Worm (Caenorhabditis elegans) whole organism, young adult: Measurements from ENCODE around the gene F31F4.1.
A peak's percentile ranks its signal among the peaks of the same experiment; 100 is the strongest.

Source experiments
- B0336.3 ChIP-seq: fragments of 200-800 bp; sonication (Bioruptor generic); IDR thresholded peaks from 2 replicates; pipeline ENCODE4 v1.3.6; 2022; ENCODE audit warnings: missing genetic modification characterization, missing compliant biosample characterization
- C06A6.2 ChIP-seq: fragments of 200-800 bp; sonication (Bioruptor generic); conservative IDR thresholded peaks from 2 replicates; pipeline ENCODE4 v1.3.6; 2022; ENCODE audit warnings: missing genetic modification characterization, missing compliant biosample characterization
- F10E7.11 ChIP-seq: sonication (generic microtip); optimal IDR thresholded peaks from 2 replicates; lab custom pipeline; 2017; ENCODE audit warnings: mild to moderate bottlenecking, missing genetic modification characterization, moderate library complexity, missing compliant biosample characterization
- F23B12.7 ChIP-seq: sonication (generic microtip); optimal IDR thresholded peaks from 2 replicates; lab custom pipeline; 2017; ENCODE audit warnings: missing genetic modification characterization, mild to moderate bottlenecking, missing compliant biosample characterization, antibody characterized with exemption, moderate library complexity; ENCODE audit not compliant: insufficient read depth
- F37B4.10 ChIP-seq: fragments of 200-800 bp; sonication (Bioruptor generic); IDR thresholded peaks from 2 replicates; pipeline ENCODE4 v1.3.6; 2022; ENCODE audit warnings: missing genetic modification characterization, missing compliant biosample characterization
- F52B5.7 ChIP-seq: sonication (generic microtip); optimal IDR thresholded peaks from 2 replicates; lab custom pipeline; 2016; ENCODE audit warnings: mild to moderate bottlenecking, missing genetic modification characterization, missing compliant biosample characterization
- F57A8.1 ChIP-seq: fragments of 200-800 bp; sonication (Bioruptor generic); optimal IDR thresholded peaks from 2 replicates; lab custom pipeline; 2018; ENCODE audit warnings: mild to moderate bottlenecking, missing genetic modification characterization, moderate library complexity, missing compliant biosample characterization
- T07F8.4 ChIP-seq: sonication (generic microtip); optimal IDR thresholded peaks from 2 replicates; lab custom pipeline; 2016; ENCODE audit warnings: mild to moderate bottlenecking, missing genetic modification characterization, moderate library complexity, missing compliant biosample characterization
- Y53G8AR.9 ChIP-seq: fragments of 200-800 bp; sonication (Bioruptor generic); conservative IDR thresholded peaks from 2 replicates; pipeline ENCODE4 v1.3.6; 2022; ENCODE audit warnings: missing genetic modification reagents, missing genetic modification characterization, missing compliant biosample characterization
- Y67H2A.10 ChIP-seq: fragments of 200-800 bp; sonication (Bioruptor generic); conservative IDR thresholded peaks from 2 replicates; pipeline ENCODE4 v1.3.6; 2022; ENCODE audit warnings: missing genetic modification reagents, missing genetic modification characterization, missing compliant biosample characterization
- aptf-2 ChIP-seq: fragments of 200-800 bp; sonication (Bioruptor generic); conservative IDR thresholded peaks from 2 replicates; pipeline ENCODE4 v1.3.6; 2022; ENCODE audit warnings: missing genetic modification reagents, missing genetic modification characterization, missing compliant biosample characterization
- atf-7 ChIP-seq: sonication (generic microtip); optimal IDR thresholded peaks from 2 replicates; lab custom pipeline; 2017; ENCODE audit warnings: mild to moderate bottlenecking, missing genetic modification characterization, missing compliant biosample characterization
- athp-1 ChIP-seq: sonication (generic microtip); optimal IDR thresholded peaks from 2 replicates; lab custom pipeline; 2017; ENCODE audit warnings: mild to moderate bottlenecking, missing genetic modification characterization, missing compliant biosample characterization
- attf-5 ChIP-seq: fragments of 200-800 bp; sonication (Bioruptor generic); optimal IDR thresholded peaks from 2 replicates; lab custom pipeline; 2018; ENCODE audit warnings: mild to moderate bottlenecking, missing genetic modification characterization, missing compliant biosample characterization
- cebp-1 ChIP-seq, 2 experiments: fragments of 200-800 bp in 1 of 2; sonication (Bioruptor generic) in 1 of 2; sonication (generic microtip) in 1 of 2; IDR thresholded peaks in 1 of 2; optimal IDR thresholded peaks in 1 of 2; 2 replicates each; pipeline versions ENCODE4 v1.3.6 to Lab custom; 2017 to 2022; ENCODE audit warnings: missing compliant biosample characterization in 2 of 2, missing genetic modification characterization in 2 of 2, mild to moderate bottlenecking in 1 of 2, missing genetic modification reagents in 1 of 2, moderate library complexity in 1 of 2
- cebp-2 ChIP-seq: fragments of 200-800 bp; sonication (Bioruptor generic); IDR thresholded peaks from 2 replicates; pipeline ENCODE4 v1.3.6; 2022; ENCODE audit warnings: missing genetic modification characterization, missing compliant biosample characterization
- ceh-100 ChIP-seq: fragments of 200-800 bp; sonication (Bioruptor generic); IDR thresholded peaks from 2 replicates; pipeline ENCODE4 v1.3.6; 2022; ENCODE audit warnings: missing genetic modification reagents, missing genetic modification characterization, missing compliant biosample characterization
- ceh-79 ChIP-seq: sonication (generic microtip); optimal IDR thresholded peaks from 2 replicates; lab custom pipeline; 2017; ENCODE audit warnings: mild to moderate bottlenecking, missing genetic modification characterization, missing compliant biosample characterization
- ceh-91 ChIP-seq: fragments of 200-800 bp; sonication (Bioruptor generic); IDR thresholded peaks from 2 replicates; pipeline ENCODE4 v1.3.6; 2022; ENCODE audit warnings: missing genetic modification reagents, missing genetic modification characterization, missing compliant biosample characterization
- die-1 ChIP-seq: sonication (generic microtip); optimal IDR thresholded peaks from 2 replicates; lab custom pipeline; 2016; ENCODE audit warnings: missing genotype, mild to moderate bottlenecking, missing genetic modification characterization, missing compliant biosample characterization
- dpl-1 ChIP-seq: fragments of 150-350 bp; optimal IDR thresholded peaks from 2 replicates; lab custom pipeline; 2014; ENCODE audit warnings: missing biosample characterization, missing genetic modification reagents, missing genetic modification characterization
- egl-18 ChIP-seq: fragments of 200-800 bp; sonication (Bioruptor generic); IDR thresholded peaks from 2 replicates; pipeline ENCODE4 v1.3.6; 2022; ENCODE audit warnings: missing genetic modification reagents, missing genetic modification characterization, missing compliant biosample characterization
- ekl-4 ChIP-seq: fragments of 200-800 bp; sonication (Bioruptor generic); IDR thresholded peaks from 2 replicates; pipeline ENCODE4 v1.3.6; 2022; ENCODE audit warnings: missing genetic modification reagents, missing genetic modification characterization, missing compliant biosample characterization
- ets-4 ChIP-seq: fragments of 200-800 bp; sonication (Bioruptor generic); optimal IDR thresholded peaks from 2 replicates; lab custom pipeline; 2018; ENCODE audit warnings: mild to moderate bottlenecking, missing genetic modification characterization, missing compliant biosample characterization
- gei-17 ChIP-seq: fragments of 200-800 bp; sonication (Bioruptor generic); optimal IDR thresholded peaks from 2 replicates; lab custom pipeline; 2018; ENCODE audit warnings: mild to moderate bottlenecking, missing genetic modification characterization, missing compliant biosample characterization
- him-1 ChIP-seq: sonication (generic microtip); optimal IDR thresholded peaks from 2 replicates; lab custom pipeline; 2016; ENCODE audit warnings: missing genotype, missing genetic modification reagents, missing genetic modification characterization, missing compliant biosample characterization
- hlh-12 ChIP-seq: sonication (generic microtip); optimal IDR thresholded peaks from 2 replicates; lab custom pipeline; 2016; ENCODE audit warnings: missing genetic modification characterization, missing compliant biosample characterization
- hlh-26 ChIP-seq: fragments of 200-800 bp; sonication (Bioruptor generic); conservative IDR thresholded peaks from 2 replicates; pipeline ENCODE4 v1.3.6; 2022; ENCODE audit warnings: missing genetic modification reagents, missing genetic modification characterization, missing compliant biosample characterization
- lag-1 ChIP-seq: fragments of 200-800 bp; sonication (Bioruptor generic); IDR thresholded peaks from 2 replicates; pipeline ENCODE4 v1.3.6; 2022; ENCODE audit warnings: missing genetic modification reagents, missing genetic modification characterization, missing compliant biosample characterization
- lin-26 ChIP-seq: fragments of 200-800 bp; sonication (Bioruptor generic); IDR thresholded peaks from 2 replicates; pipeline ENCODE4 v1.3.6; 2022; ENCODE audit warnings: missing genetic modification reagents, missing genetic modification characterization, missing compliant biosample characterization
- lin-40 ChIP-seq: sonication (generic microtip); optimal IDR thresholded peaks from 2 replicates; lab custom pipeline; 2016; ENCODE audit warnings: missing genetic modification characterization, mild to moderate bottlenecking, missing compliant biosample characterization, missing genotype, missing genetic modification reagents
- lsy-27 ChIP-seq: sonication (generic microtip); optimal IDR thresholded peaks from 2 replicates; lab custom pipeline; 2017; ENCODE audit warnings: missing genetic modification characterization, mild to moderate bottlenecking, missing compliant biosample characterization, antibody characterized with exemption, missing genotype, borderline replicate concordance; ENCODE audit not compliant: insufficient read depth
- madf-10 ChIP-seq: sonication (generic microtip); optimal IDR thresholded peaks from 2 replicates; lab custom pipeline; 2016; ENCODE audit warnings: mild to moderate bottlenecking, missing genetic modification characterization, missing compliant biosample characterization
- madf-3 ChIP-seq: fragments of 200-800 bp; sonication (Bioruptor generic); IDR thresholded peaks from 2 replicates; pipeline ENCODE4 v1.3.6; 2022; ENCODE audit warnings: missing genetic modification reagents, missing genetic modification characterization, missing compliant biosample characterization
- madf-8 ChIP-seq: fragments of 200-800 bp; sonication (Bioruptor generic); conservative IDR thresholded peaks from 2 replicates; pipeline ENCODE4 v1.3.6; 2022; ENCODE audit warnings: missing genetic modification reagents, missing genetic modification characterization, missing compliant biosample characterization
- mel-28 ChIP-seq: sonication (generic microtip); optimal IDR thresholded peaks from 2 replicates; lab custom pipeline; 2016; ENCODE audit warnings: borderline replicate concordance, mild to moderate bottlenecking, missing genetic modification characterization, missing compliant biosample characterization
- mes-4 ChIP-seq: sonication (generic microtip); optimal IDR thresholded peaks from 2 replicates; lab custom pipeline; 2016; ENCODE audit warnings: missing genotype, missing genetic modification characterization, missing compliant biosample characterization
- mxl-1 ChIP-seq: sonication (generic microtip); optimal IDR thresholded peaks from 2 replicates; lab custom pipeline; 2016; ENCODE audit warnings: missing genetic modification characterization, missing compliant biosample characterization
- nhr-27 ChIP-seq: fragments of 200-800 bp; sonication (Bioruptor generic); optimal IDR thresholded peaks from 2 replicates; lab custom pipeline; 2018; ENCODE audit warnings: mild to moderate bottlenecking, missing genetic modification characterization, moderate library complexity, missing compliant biosample characterization
- rpc-1 ChIP-seq, 2 experiments: fragments of 150-350 bp in 1 of 2; sonication (generic microtip) in 1 of 2; optimal IDR thresholded peaks; 2 replicates each; lab custom pipeline; 2014 to 2018; ENCODE audit warnings: missing biosample characterization in 1 of 2, missing genetic modification characterization in 1 of 2, missing genetic modification reagents in 1 of 2, missing genotype in 1 of 2
- sea-2 ChIP-seq: fragments of 200-800 bp; sonication (Bioruptor generic); IDR thresholded peaks from 2 replicates; pipeline ENCODE4 v1.3.6; 2022; ENCODE audit warnings: missing genetic modification characterization, missing compliant biosample characterization
- tlf-1 ChIP-seq: fragments of 200-800 bp; sonication (Bioruptor generic); optimal IDR thresholded peaks from 2 replicates; lab custom pipeline; 2018; ENCODE audit warnings: mild to moderate bottlenecking, missing genetic modification characterization, missing compliant biosample characterization
- unc-130 ChIP-seq: sonication (generic microtip); optimal IDR thresholded peaks from 2 replicates; lab custom pipeline; 2016; ENCODE audit warnings: missing genetic modification reagents, missing genetic modification characterization, missing compliant biosample characterization
- xnd-1 ChIP-seq: sonication (generic microtip); optimal IDR thresholded peaks from 2 replicates; lab custom pipeline; 2016; ENCODE audit warnings: missing genotype, missing genetic modification reagents, missing genetic modification characterization, missing compliant biosample characterization
- zim-3 ChIP-seq: sonication (generic microtip); optimal IDR thresholded peaks from 2 replicates; lab custom pipeline; 2017; ENCODE audit warnings: mild to moderate bottlenecking, missing genetic modification characterization, moderate library complexity, missing compliant biosample characterization
- ztf-26 ChIP-seq: sonication (generic microtip); optimal IDR thresholded peaks from 2 replicates; lab custom pipeline; 2017; ENCODE audit warnings: missing genetic modification characterization, missing compliant biosample characterization
- ztf-28 ChIP-seq: fragments of 200-800 bp; sonication (Bioruptor generic); IDR thresholded peaks from 2 replicates; pipeline ENCODE4 v1.3.6; 2022; ENCODE audit warnings: missing genetic modification reagents, missing genetic modification characterization, missing compliant biosample characterization
- ztf-3 ChIP-seq: fragments of 200-800 bp; sonication (Bioruptor generic); optimal IDR thresholded peaks from 2 replicates; lab custom pipeline; 2018; ENCODE audit warnings: mild to moderate bottlenecking, missing genetic modification characterization, missing compliant biosample characterization

The F31F4.1 gene

ce11 chrV:731330-731729 is 47.5 kb downstream of the F31F4.1 start (continued):
- TF ChIP-seq F23B12.7 (tag; lab: Kevin White, UChicago) = no peak
- no peak for TF ChIP-seq xnd-1 (tag; lab: Kevin White, UChicago)
- TF ChIP-seq F52B5.7 (tag; lab: Kevin White, UChicago) = peak; percentile 76
- peak; percentile 84 for TF ChIP-seq tlf-1 (GFP tag; lab: Kevin White, UChicago)
- no peak for TF ChIP-seq lag-1 (GFP tag; lab: Robert Waterston, UW)
- peak; percentile 64; the same call in 1 of the 2 replicates for TF ChIP-seq madf-3
- TF ChIP-seq C06A6.2 (GFP tag; lab: Robert Waterston, UW) = peak; percentile 84
- peak; percentile 73 for TF ChIP-seq lin-26
- no peak for TF ChIP-seq F10E7.11 (tag; lab: Kevin White, UChicago)
- TF ChIP-seq cebp-2 = 0 out of 2 replicates have a peak, but pooled peaks have one; percentile 61
- no peak for TF ChIP-seq hlh-12
- no peak for TF ChIP-seq dpl-1 (GFP tag; lab: Kevin White, UChicago)
- no peak for TF ChIP-seq ztf-28
- TF ChIP-seq zim-3 (tag; lab: Kevin White, UChicago) = no peak
- TF ChIP-seq cebp-1 (GFP tag; IDR thresholded peaks at IDR 0.05; lab: Robert Waterston, UW) = peak; percentile 33; the same call in 1 of the 2 replicates
- peak; percentile 89 for TF ChIP-seq cebp-1 (tag; optimal IDR thresholded peaks at IDR 0.05; lab: Kevin White, UChicago)
- TF ChIP-seq lin-40 = peak; percentile 75
- no peak for TF ChIP-seq F57A8.1 (GFP tag; lab: Kevin White, UChicago)
- TF ChIP-seq Y67H2A.10 (GFP tag; lab: Robert Waterston, UW) = no peak
- TF ChIP-seq mes-4 (tag; lab: Kevin White, UChicago) = no peak
- TF ChIP-seq mel-28 (tag; lab: Kevin White, UChicago) = no peak
- no peak for TF ChIP-seq unc-130 (GFP tag; lab: Kevin White, UChicago)
- TF ChIP-seq T07F8.4 = no peak
- peak; percentile 55 for TF ChIP-seq gei-17 (GFP tag; lab: Kevin White, UChicago)
- TF ChIP-seq egl-18 = no peak
- TF ChIP-seq mxl-1 (tag; lab: Kevin White, UChicago) = no peak
- TF ChIP-seq nhr-27 = no peak
- peak; percentile 79 for TF ChIP-seq madf-10 (tag; lab: Kevin White, UChicago)
- no peak for TF ChIP-seq rpc-1 (optimal IDR thresholded peaks at IDR 0.05; lab: Kevin White, UChicago)
- no peak for TF ChIP-seq rpc-1 (tag; optimal IDR thresholded peaks at IDR 0.05; lab: Kevin White, UChicago)
- no peak for TF ChIP-seq him-1 (tag; lab: Kevin White, UChicago)
- peak; percentile 84 for TF ChIP-seq ets-4 (GFP tag; lab: Kevin White, UChicago)
- TF ChIP-seq ekl-4 (GFP tag; lab: Robert Waterston, UW) = peak; percentile 78
- peak; percentile 93 for TF ChIP-seq atf-7
- no peak for TF ChIP-seq ceh-100 (GFP tag; lab: Robert Waterston, UW)
- TF ChIP-seq ceh-91 (GFP tag; lab: Robert Waterston, UW) = no peak
- no peak for TF ChIP-seq lsy-27 (tag; lab: Kevin White, UChicago)
- TF ChIP-seq ceh-79 = no peak
- TF ChIP-seq athp-1 (tag; lab: Kevin White, UChicago) = peak; percentile 18
- no peak for TF ChIP-seq ztf-3 (GFP tag; lab: Kevin White, UChicago)
- TF ChIP-seq attf-5 (GFP tag; lab: Kevin White, UChicago) = peak; percentile 81
- no peak for TF ChIP-seq madf-8 (GFP tag; lab: Robert Waterston, UW)
- peak; percentile 83 for TF ChIP-seq ztf-26 (tag; lab: Kevin White, UChicago)
- peak; percentile 75; the same call in 1 of the 2 replicates for TF ChIP-seq Y53G8AR.9 (GFP tag; lab: Robert Waterston, UW)
- peak; percentile 96 for TF ChIP-seq B0336.3 (GFP tag; lab: Robert Waterston, UW)
- no peak for TF ChIP-seq aptf-2 (GFP tag; lab: Robert Waterston, UW)
- 0 out of 2 replicates have a peak, but pooled peaks have one; percentile 11 for TF ChIP-seq sea-2 (GFP tag; lab: Robert Waterston, UW)
- no peak for TF ChIP-seq F37B4.10 (GFP tag; lab: Robert Waterston, UW)
- TF ChIP-seq hlh-26 (GFP tag; lab: Robert Waterston, UW) = no peak
- TF ChIP-seq die-1 = peak; percentile 57
